Worm (Caenorhabditis elegans): ENCODE measurements around the gene F15B10.3.

ce11 chrIV:6556624-6557368 lies 45.7 kb upstream of the F15B10.3 start, which contains the start of gene try-3:
- TF ChIP-seq R02D3.7 (tag; optimal IDR thresholded peaks at IDR 0.05): no peak
- no peak for TF ChIP-seq nhr-111 (GFP tag; optimal IDR thresholded peaks at IDR 0.05)
- peak; percentile 49 for TF ChIP-seq dpl-1 (GFP tag; optimal IDR thresholded peaks at IDR 0.05)
- no peak for TF ChIP-seq ama-1 (optimal IDR thresholded peaks at IDR 0.05)
- TF ChIP-seq T26A8.4 (GFP tag; IDR thresholded peaks at IDR 0.05): peak; percentile 66
- no peak for TF ChIP-seq lir-3 (tag; optimal IDR thresholded peaks at IDR 0.05)
- no peak for TF ChIP-seq aly-2 (tag; optimal IDR thresholded peaks at IDR 0.05)
